Fruit fly (Drosophila melanogaster): ENCODE results near the gene CG12278.

Gene CG12278

DNA sequence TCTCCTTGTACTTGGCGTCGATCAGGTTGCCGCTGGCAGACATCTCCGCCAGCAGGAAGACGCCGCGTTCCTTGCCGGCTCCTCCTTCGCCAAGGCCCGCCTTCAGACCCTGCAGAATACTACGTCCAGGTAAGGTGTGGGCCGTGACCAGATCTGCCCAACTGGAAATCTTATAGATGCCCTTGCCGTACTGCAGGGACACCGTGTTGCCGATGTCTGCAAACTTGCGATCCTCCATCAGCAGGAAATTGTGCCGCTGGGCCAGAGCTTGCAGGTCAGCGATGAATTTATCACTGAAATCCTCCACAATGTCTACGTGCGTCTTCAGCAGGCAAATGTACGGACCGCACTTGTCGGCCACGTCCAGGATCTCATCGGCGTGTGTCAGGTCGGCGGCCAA lies 27.4 kb downstream of the CG12278 start:
- TF ChIP-seq pros (GFP tag; optimal IDR thresholded peaks at IDR 0.05) = no peak
- TF ChIP-seq sens (GFP tag) = peak; percentile 4
- no peak for TF ChIP-seq CG15269 (tag; optimal IDR thresholded peaks at IDR 0.05)
- TF ChIP-seq Med (GFP tag) = peak; percentile 70
- TF ChIP-seq lov (optimal IDR thresholded peaks at IDR 0.05) = no peak
- TF ChIP-seq lov (GFP tag; IDR thresholded peaks at IDR 0.05) = 0 out of 3 replicates have a peak, but pooled peaks have one; percentile 38
- TF ChIP-seq az2 (GFP tag; optimal IDR thresholded peaks at IDR 0.05) = no peak
- TF ChIP-seq CG11456 (GFP tag; IDR thresholded peaks at IDR 0.05) = 0 out of 3 replicates have a peak, but pooled peaks have one; percentile 19
- no peak for TF ChIP-seq CG8290 (GFP tag; optimal IDR thresholded peaks at IDR 0.05)
- no peak for TF ChIP-seq CG8290 (tag; optimal IDR thresholded peaks at IDR 0.05)
- TF ChIP-seq CG8478 (optimal IDR thresholded peaks at IDR 0.05) = peak; percentile 29
- no peak for TF ChIP-seq CG12071 (GFP tag; optimal IDR thresholded peaks at IDR 0.05)

DNA sequence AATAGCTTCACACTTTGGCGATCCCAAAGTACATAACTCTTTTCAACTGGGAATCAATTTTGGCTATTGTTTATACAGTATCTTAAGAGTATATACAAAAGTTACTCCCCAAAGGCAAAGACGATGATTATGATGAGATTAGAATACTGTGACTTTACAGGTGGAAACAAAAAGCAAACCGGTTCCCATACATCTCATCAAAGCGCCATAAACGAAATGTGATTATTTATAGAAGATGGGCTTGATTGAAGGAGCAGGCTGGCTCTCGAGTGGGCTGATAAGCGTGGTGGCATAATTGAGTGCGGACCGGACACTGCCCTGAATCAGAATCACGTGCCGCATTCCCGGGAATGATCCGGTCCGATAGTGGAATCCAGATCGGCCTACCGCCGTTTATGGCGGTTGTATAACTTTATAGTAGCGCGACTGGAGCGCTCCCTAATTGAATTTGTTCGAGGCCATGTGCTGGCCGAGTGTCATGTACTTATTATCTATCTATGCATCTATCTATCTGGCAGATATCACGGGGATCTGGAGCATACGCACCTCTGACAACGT lies 28.2 kb downstream of the CG12278 start:
- no peak for TF ChIP-seq Ets65A (GFP tag)
- peak; percentile 74 for TF ChIP-seq exex (tag; optimal IDR thresholded peaks at IDR 0.05)
- no peak for TF ChIP-seq fd3F (GFP tag; optimal IDR thresholded peaks at IDR 0.05)
- TF ChIP-seq CG2712 (tag; optimal IDR thresholded peaks at IDR 0.05) = no peak
- TF ChIP-seq CG14050 (GFP tag; IDR thresholded peaks at IDR 0.05) = no peak
- TF ChIP-seq sug (tag; optimal IDR thresholded peaks at IDR 0.05) = peak; percentile 28
- TF ChIP-seq inv (GFP tag; IDR thresholded peaks at IDR 0.05; ENCODE audit: partially characterized antibody) = no peak
- no peak for TF ChIP-seq NfI (GFP tag; optimal IDR thresholded peaks at IDR 0.05)
- TF ChIP-seq Ptx1 (GFP tag; IDR thresholded peaks at IDR 0.05) = no peak
- TF ChIP-seq Neu2 (GFP tag; optimal IDR thresholded peaks at IDR 0.05; ENCODE audit: borderline replicate concordance) = no peak
- TF ChIP-seq cwo (GFP tag; optimal IDR thresholded peaks at IDR 0.05) = peak; percentile 96
- peak; percentile 75 for TF ChIP-seq CG3995 (GFP tag; optimal IDR thresholded peaks at IDR 0.05)
- TF ChIP-seq Pdp1 (GFP tag; optimal IDR thresholded peaks at IDR 0.05) = peak in 1 of 2 experiments; percentile 52
- TF ChIP-seq CG7556 (GFP tag; optimal IDR thresholded peaks at IDR 0.05) = no peak
- peak; percentile 5 for TF ChIP-seq CG34376 (GFP tag; optimal IDR thresholded peaks at IDR 0.05)
- no peak for TF ChIP-seq CG4854 (GFP tag; optimal IDR thresholded peaks at IDR 0.05)
- no peak for TF ChIP-seq disco-r (GFP tag; optimal IDR thresholded peaks at IDR 0.05)
- TF ChIP-seq CG4328 (GFP tag; optimal IDR thresholded peaks at IDR 0.05) = no peak
- TF ChIP-seq bbx (GFP tag; IDR thresholded peaks at IDR 0.05; ENCODE audit: partially characterized antibody) = peak; percentile 17; the same call in 1 of the 2 replicates
- TF ChIP-seq CG7987 (GFP tag; optimal IDR thresholded peaks at IDR 0.05) = peak; percentile 9
- 0 out of 4 replicates have a peak, but pooled peaks have one; percentile 29 for TF ChIP-seq chinmo (GFP tag; IDR thresholded peaks at IDR 0.05; ENCODE audit: partially characterized antibody)
- 0 out of 3 replicates have a peak, but pooled peaks have one; percentile 9 for TF ChIP-seq CG6791 (GFP tag; IDR thresholded peaks at IDR 0.05; ENCODE audit: partially characterized antibody)
- no peak for TF ChIP-seq gcm (GFP tag; optimal IDR thresholded peaks at IDR 0.05)
- TF ChIP-seq sd (tag; optimal IDR thresholded peaks at IDR 0.05) = peak; percentile 56
- TF ChIP-seq slbo (GFP tag; IDR thresholded peaks at IDR 0.05) = no peak
- TF ChIP-seq Med (GFP tag) = peak; percentile 48
- TF ChIP-seq CG11723 (GFP tag; optimal IDR thresholded peaks at IDR 0.05) = no peak
- no peak for TF ChIP-seq CG10147 (GFP tag; optimal IDR thresholded peaks at IDR 0.05)
- TF ChIP-seq eve (GFP tag; optimal IDR thresholded peaks at IDR 0.05) = no peak
- peak; percentile 73 for TF ChIP-seq grn (GFP tag; optimal IDR thresholded peaks at IDR 0.05)
- no peak for TF ChIP-seq CG6272 (GFP tag; IDR thresholded peaks at IDR 0.05)
- TF ChIP-seq CG12769 (tag; optimal IDR thresholded peaks at IDR 0.05) = peak; percentile 62
- TF ChIP-seq CG18764 (GFP tag; optimal IDR thresholded peaks at IDR 0.05) = no peak
- no peak for TF ChIP-seq bigmax (GFP tag; optimal IDR thresholded peaks at IDR 0.05)
- no peak for TF ChIP-seq CG9215 (GFP tag; IDR thresholded peaks at IDR 0.05)
